Fruit fly (Drosophila melanogaster) whole organism, embryonic: ENCODE measurements around the gene rho-5.

Experiments
- Atf6 ChIP-seq: fragments of 200-800 bp; sonication (Bioruptor generic); IDR thresholded peaks from 2 replicates; pipeline ENCODE4 v1.3.6; 2022; ENCODE audit warnings: missing biosample characterization, missing genetic modification characterization
- Blimp-1 ChIP-seq: fragments of 200-800 bp; sonication (Bioruptor generic); optimal IDR thresholded peaks from 3 replicates; lab custom pipeline; 2018; ENCODE audit warnings: missing biosample characterization, missing genetic modification characterization, mild to moderate bottlenecking, moderate library complexity, missing genetic modification reagents
- Bteb2 ChIP-seq: fragments of 200-800 bp; sonication (Bioruptor generic); optimal IDR thresholded peaks from 2 replicates; lab custom pipeline; 2016; ENCODE audit warnings: missing biosample characterization, missing genetic modification characterization
- CG10366 ChIP-seq: fragments of 200-800 bp; sonication (Bioruptor generic); IDR thresholded peaks from 2 replicates; pipeline ENCODE4 v1.3.6; 2022; ENCODE audit warnings: missing biosample characterization, missing genetic modification characterization
- CG10462 ChIP-seq: fragments of 200-800 bp; sonication (Bioruptor generic); optimal IDR thresholded peaks from 2 replicates; lab custom pipeline; 2016; ENCODE audit warnings: missing biosample characterization, missing genetic modification characterization
- CG10543 ChIP-seq: fragments of 200-800 bp; sonication (Bioruptor generic); optimal IDR thresholded peaks from 3 replicates; lab custom pipeline; 2017; ENCODE audit warnings: missing biosample characterization, mild to moderate bottlenecking, missing genetic modification characterization, moderate library complexity
- CG11456 ChIP-seq: fragments of 200-800 bp; sonication (Bioruptor generic); IDR thresholded peaks from 3 replicates; pipeline ENCODE4 v1.3.6; 2022; ENCODE audit warnings: missing biosample characterization, missing genetic modification characterization
- CG14710 ChIP-seq: fragments of 200-800 bp; sonication (Bioruptor generic); optimal IDR thresholded peaks from 3 replicates; lab custom pipeline; 2019; ENCODE audit warnings: missing biosample characterization, mild to moderate bottlenecking, missing genetic modification characterization, moderate library complexity
- CG15479 ChIP-seq: fragments of 200-800 bp; sonication (Bioruptor generic); optimal IDR thresholded peaks from 3 replicates; lab custom pipeline; 2019; ENCODE audit warnings: missing biosample characterization, mild to moderate bottlenecking, missing genetic modification characterization, moderate library complexity
- CG16813 ChIP-seq: fragments of 200-800 bp; sonication (Bioruptor generic); IDR thresholded peaks from 3 replicates; pipeline ENCODE4 v1.3.6; 2022; ENCODE audit warnings: missing biosample characterization, missing genetic modification characterization; ENCODE audit not compliant: partially characterized antibody
- CG17186 ChIP-seq: fragments of 200-800 bp; sonication (Bioruptor generic); optimal IDR thresholded peaks from 3 replicates; lab custom pipeline; 2017; ENCODE audit warnings: missing biosample characterization, missing genetic modification reagents, missing genetic modification characterization
- CG17912 ChIP-seq: fragments of 200-800 bp; sonication (Bioruptor generic); optimal IDR thresholded peaks from 2 replicates; lab custom pipeline; 2018; ENCODE audit warnings: missing biosample characterization, mild to moderate bottlenecking, missing genetic modification characterization
- CG18476 ChIP-seq: fragments of 200-800 bp; sonication (Bioruptor generic); optimal IDR thresholded peaks from 2 replicates; lab custom pipeline; 2016; ENCODE audit warnings: missing biosample characterization, mild to moderate bottlenecking, missing genetic modification characterization
- CG33557 ChIP-seq: fragments of 200-800 bp; sonication (Bioruptor generic); optimal IDR thresholded peaks from 2 replicates; lab custom pipeline; 2019; ENCODE audit warnings: missing biosample characterization, mild to moderate bottlenecking, missing genetic modification characterization, moderate library complexity
- CG3847 ChIP-seq: fragments of 200-800 bp; sonication (Bioruptor generic); IDR thresholded peaks from 2 replicates; pipeline ENCODE4 v1.3.6; 2022; ENCODE audit warnings: missing biosample characterization, missing genetic modification characterization
- CG5245 ChIP-seq: fragments of 200-800 bp; sonication (Bioruptor generic); optimal IDR thresholded peaks from 3 replicates; lab custom pipeline; 2016; ENCODE audit warnings: missing biosample characterization, missing genetic modification characterization
- CG6175 ChIP-seq: fragments of 200-800 bp; sonication (Bioruptor generic); IDR thresholded peaks from 3 replicates; pipeline ENCODE4 v1.3.6; 2022; ENCODE audit warnings: missing biosample characterization, missing genetic modification characterization
- Chrac-16 ChIP-seq: fragments of 200-800 bp; sonication (Bioruptor generic); optimal IDR thresholded peaks from 3 replicates; lab custom pipeline; 2016; ENCODE audit warnings: missing biosample characterization, missing genetic modification characterization
- Deaf1 ChIP-seq: fragments of 200-800 bp; optimal IDR thresholded peaks from 3 replicates; lab custom pipeline; 2019; ENCODE audit warnings: missing biosample characterization, mild to moderate bottlenecking, missing genetic modification characterization, moderate library complexity
- Doc3 ChIP-seq: fragments of 200-800 bp; sonication (Bioruptor generic); IDR thresholded peaks from 3 replicates; pipeline ENCODE4 v1.3.6; 2022; ENCODE audit warnings: missing biosample characterization, missing genetic modification characterization; ENCODE audit not compliant: partially characterized antibody
- Gug ChIP-seq: fragments of 200-800 bp; sonication (Bioruptor generic); IDR thresholded peaks from 4 replicates; pipeline ENCODE4 v1.3.6; 2022; ENCODE audit warnings: missing biosample characterization, missing genetic modification characterization
- HLH4C ChIP-seq: fragments of 200-800 bp; sonication (Bioruptor generic); IDR thresholded peaks from 3 replicates; pipeline ENCODE4 v1.3.6; 2022; ENCODE audit warnings: missing biosample characterization, missing genetic modification characterization; ENCODE audit not compliant: partially characterized antibody
- Jarid2 ChIP-seq: fragments of 200-800 bp; sonication (Bioruptor generic); optimal IDR thresholded peaks from 3 replicates; lab custom pipeline; 2017; ENCODE audit warnings: mild to moderate bottlenecking, missing biosample characterization, missing genetic modification reagents, missing genetic modification characterization
- Nf-YA ChIP-seq: fragments of 200-800 bp; sonication (Bioruptor generic); IDR thresholded peaks from 2 replicates; pipeline ENCODE4 v1.3.6; 2022; ENCODE audit warnings: missing biosample characterization, missing genetic modification characterization
- Sox102F ChIP-seq: fragments of 200-800 bp; sonication (Bioruptor generic); optimal IDR thresholded peaks from 2 replicates; lab custom pipeline; 2018; ENCODE audit warnings: missing biosample characterization, mild to moderate bottlenecking, missing genetic modification characterization, moderate library complexity
- Spps ChIP-seq: fragments of 200-800 bp; sonication (Bioruptor generic); optimal IDR thresholded peaks from 2 replicates; lab custom pipeline; 2018; ENCODE audit warnings: missing biosample characterization, mild to moderate bottlenecking, missing genetic modification characterization
- Sry-β ChIP-seq: fragments of 200-800 bp; sonication (Bioruptor generic); optimal IDR thresholded peaks from 2 replicates; lab custom pipeline; 2018; ENCODE audit warnings: missing biosample characterization, mild to moderate bottlenecking, missing genetic modification characterization, moderate library complexity
- Tbp ChIP-seq: fragments of >200 bp; optimal IDR thresholded peaks from 2 replicates; lab custom pipeline; 2018; ENCODE audit warnings: missing biosample characterization, missing genetic modification characterization
- bab2 ChIP-seq: fragments of 200-800 bp; sonication (Bioruptor generic); optimal IDR thresholded peaks from 2 replicates; lab custom pipeline; 2016; ENCODE audit warnings: missing biosample characterization, missing genetic modification characterization
- croc ChIP-seq: fragments of 200-800 bp; sonication (Bioruptor generic); conservative IDR thresholded peaks from 3 replicates; pipeline ENCODE4 v1.3.6; 2022; ENCODE audit warnings: missing biosample characterization, missing genetic modification characterization
- esg ChIP-seq: fragments of 200-800 bp; sonication (Bioruptor generic); conservative IDR thresholded peaks from 2 replicates; pipeline ENCODE4 v1.3.6; 2022; ENCODE audit warnings: missing biosample characterization, missing genetic modification characterization
- ftz-f1 ChIP-seq: fragments of 200-800 bp; sonication (Bioruptor generic); optimal IDR thresholded peaks from 2 replicates; lab custom pipeline; 2016; ENCODE audit warnings: missing biosample characterization, missing genetic modification characterization
- gce ChIP-seq: fragments of 200-800 bp; sonication (Bioruptor generic); IDR thresholded peaks from 3 replicates; pipeline ENCODE4 v1.3.6; 2022; ENCODE audit warnings: missing biosample characterization, missing genetic modification characterization
- gem ChIP-seq: fragments of 200-800 bp; sonication (Bioruptor generic); optimal IDR thresholded peaks from 2 replicates; lab custom pipeline; 2019; ENCODE audit warnings: missing biosample characterization, mild to moderate bottlenecking, missing genetic modification characterization, moderate library complexity
- gt ChIP-seq: fragments of 200-800 bp; sonication (Bioruptor generic); IDR thresholded peaks from 2 replicates; pipeline ENCODE4 v1.3.6; 2022; ENCODE audit warnings: missing biosample characterization, missing genetic modification characterization
- jing ChIP-seq: fragments of 200-800 bp; sonication (Bioruptor generic); optimal IDR thresholded peaks from 2 replicates; lab custom pipeline; 2018; ENCODE audit warnings: missing biosample characterization, mild to moderate bottlenecking, missing genetic modification characterization
- kni ChIP-seq: fragments of 200-800 bp; sonication (Bioruptor generic); optimal IDR thresholded peaks from 3 replicates; lab custom pipeline; 2017; ENCODE audit warnings: mild to moderate bottlenecking, missing biosample characterization, missing genetic modification reagents, missing genetic modification characterization
- lbe ChIP-seq: fragments of 200-800 bp; sonication (Bioruptor generic); optimal IDR thresholded peaks from 2 replicates; lab custom pipeline; 2016; ENCODE audit warnings: missing biosample characterization, mild to moderate bottlenecking, missing genetic modification characterization
- nmo ChIP-seq: fragments of 200-800 bp; sonication (Bioruptor generic); optimal IDR thresholded peaks from 2 replicates; lab custom pipeline; 2018; ENCODE audit warnings: missing biosample characterization, mild to moderate bottlenecking, missing genetic modification characterization, moderate library complexity
- prd ChIP-seq, 3 experiments: fragments of >200 bp in 2 of 3; fragments of 200-800 bp in 1 of 3; sonication (Bioruptor generic) in 1 of 3; optimal IDR thresholded peaks in 2 of 3; IDR thresholded peaks in 1 of 3; 2 replicates in 2 of 3; 3 replicates in 1 of 3; pipeline versions ENCODE4 v1.3.6 to Lab custom; 2017 to 2022; ENCODE audit warnings: missing biosample characterization in 1 of 3, missing genetic modification characterization in 1 of 3
- ro ChIP-seq: fragments of 200-800 bp; sonication (Bioruptor generic); IDR thresholded peaks from 2 replicates; pipeline ENCODE4 v1.3.6; 2022; ENCODE audit warnings: missing biosample characterization, missing genetic modification characterization
- run ChIP-seq: fragments of 200-800 bp; sonication (Bioruptor generic); optimal IDR thresholded peaks from 3 replicates; lab custom pipeline; 2018; ENCODE audit warnings: missing biosample characterization, mild to moderate bottlenecking, missing genetic modification characterization
- sens-2 ChIP-seq: fragments of 200-800 bp; sonication (Bioruptor generic); IDR thresholded peaks from 2 replicates; pipeline ENCODE4 v1.3.6; 2022; ENCODE audit warnings: missing biosample characterization, missing genetic modification characterization
- sr ChIP-seq: fragments of 200-800 bp; sonication (Bioruptor generic); IDR thresholded peaks from 3 replicates; pipeline ENCODE4 v1.3.6; 2022; ENCODE audit warnings: missing biosample characterization, missing genetic modification characterization
- sug ChIP-seq: fragments of 200-800 bp; optimal IDR thresholded peaks from 2 replicates; lab custom pipeline; 2019; ENCODE audit warnings: missing biosample characterization, mild to moderate bottlenecking, missing genetic modification characterization, moderate library complexity
- tap ChIP-seq: fragments of 200-800 bp; optimal IDR thresholded peaks from 3 replicates; lab custom pipeline; 2019; ENCODE audit warnings: missing biosample characterization, mild to moderate bottlenecking, missing genetic modification characterization, moderate library complexity
- unpg ChIP-seq: fragments of 200-800 bp; sonication (Bioruptor generic); optimal IDR thresholded peaks from 3 replicates; lab custom pipeline; 2018; ENCODE audit warnings: missing biosample characterization, mild to moderate bottlenecking, missing genetic modification characterization, moderate library complexity
- vfl ChIP-seq: fragments of 200-800 bp; sonication (Bioruptor generic); optimal IDR thresholded peaks from 2 replicates; lab custom pipeline; 2016; ENCODE audit warnings: missing biosample characterization, missing genetic modification characterization
- wdn ChIP-seq: fragments of 200-800 bp; sonication (Bioruptor generic); IDR thresholded peaks from 2 replicates; pipeline ENCODE4 v1.3.6; 2022; ENCODE audit warnings: missing biosample characterization, missing genetic modification characterization

rho-5 gene

DNA sequence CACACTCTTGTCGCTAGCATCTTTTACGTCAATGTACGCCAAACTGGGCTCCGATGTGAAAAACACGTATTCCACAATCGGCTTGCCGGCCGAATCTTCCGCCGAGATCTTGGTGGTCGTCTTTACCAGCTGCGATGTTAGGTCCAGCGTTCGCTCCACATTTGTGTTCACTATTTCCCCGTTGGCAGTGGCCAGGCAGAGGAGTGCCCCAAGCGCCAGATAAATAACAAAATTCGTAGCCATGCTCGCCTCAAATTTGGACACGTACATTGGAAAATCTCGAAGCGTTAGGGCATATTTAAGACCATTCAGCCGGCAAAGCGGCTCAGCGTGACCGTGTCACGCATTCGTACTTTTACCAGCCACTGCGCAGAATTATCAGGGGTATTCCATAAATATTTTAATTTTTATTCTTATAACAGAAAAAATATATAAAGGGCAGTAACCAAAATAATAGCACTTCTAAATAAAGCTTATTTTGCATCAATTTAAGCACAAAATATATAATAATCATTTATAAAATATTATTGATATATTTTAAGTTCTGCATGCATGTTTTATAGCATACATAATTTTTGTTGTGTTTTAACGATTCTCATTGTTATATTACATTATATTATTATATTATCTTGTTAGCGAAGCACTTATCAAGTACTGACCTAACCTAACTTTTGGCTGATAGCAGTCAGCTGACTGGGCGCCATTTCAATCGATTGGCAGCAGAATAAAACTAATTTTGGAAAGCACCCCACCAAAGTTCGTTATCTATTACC is 1.9 kb upstream of the rho-5 start, which contains the start of the genes CG33303 and dpr19 (continued):
- TF ChIP-seq unpg (peak; percentile 86), Tbp (no peak), CG14710 (tag; lab: Kevin White, UChicago) (peak; percentile 90), CG33557 (peak; percentile 74), CG10462 (GFP tag; lab: Kevin White, UChicago) (peak; percentile 20), CG15479 (GFP tag; lab: Kevin White, UChicago) (no peak), kni (GFP tag; lab: Kevin White, UChicago) (no peak), Blimp-1 (GFP tag; lab: Kevin White, UChicago) (no peak), Atf6 (GFP tag; lab: Robert Waterston, UW) (peak; percentile 70), Doc3 (GFP tag; lab: Robert Waterston, UW) (no peak), wdn (GFP tag; lab: Robert Waterston, UW) (no peak), Gug (GFP tag; lab: Robert Waterston, UW) (no peak), CG5245 (no peak), CG10543 (no peak), Sox102F (GFP tag; lab: Kevin White, UChicago) (no peak), gt (no peak), gce (GFP tag; lab: Robert Waterston, UW) (peak; percentile 76), Jarid2 (GFP tag; lab: Kevin White, UChicago) (no peak), lbe (GFP tag; lab: Kevin White, UChicago) (peak; percentile 39), CG17912 (peak; percentile 29), sug (tag; lab: Kevin White, UChicago) (peak; percentile 79), Nf-YA (no peak), Bteb2 (GFP tag; lab: Kevin White, UChicago) (no peak), HLH4C (GFP tag; lab: Robert Waterston, UW) (no peak), sr (no peak), run (tag; lab: Kevin White, UChicago) (peak; percentile 72), CG10366 (GFP tag; lab: Robert Waterston, UW) (peak; percentile 34; the same call in 1 of the 2 replicates), vfl (no peak), bab2 (GFP tag; lab: Kevin White, UChicago) (no peak), ftz-f1 (no peak), CG3847 (GFP tag; lab: Robert Waterston, UW) (peak; percentile 41; the same call in 1 of the 2 replicates), CG11456 (GFP tag; lab: Robert Waterston, UW) (0 out of 3 replicates have a peak, but pooled peaks have one; percentile 13), prd (optimal IDR thresholded peaks at IDR 0.05; lab: Kevin White, UChicago) (no peak), prd (GFP tag; IDR thresholded peaks at IDR 0.05; lab: Robert Waterston, UW) (peak; percentile 27; the same call in 1 of the 3 replicates), CG18476 (GFP tag; lab: Kevin White, UChicago) (no peak), Spps (tag; lab: Kevin White, UChicago) (peak; percentile 67), nmo (GFP tag; lab: Kevin White, UChicago) (peak; percentile 88), Chrac-16 (GFP tag; lab: Kevin White, UChicago) (peak; percentile 38), sens-2 (no peak), esg (GFP tag; lab: Robert Waterston, UW) (peak; percentile 58), CG16813 (GFP tag; lab: Robert Waterston, UW) (no peak), ro (GFP tag; lab: Robert Waterston, UW) (no peak), Sry-β (no peak), tap (tag; lab: Kevin White, UChicago) (peak; percentile 76), CG6175 (GFP tag; lab: Robert Waterston, UW) (no peak), Deaf1 (no peak), gem (tag; lab: Kevin White, UChicago) (peak; percentile 92), CG17186 (GFP tag; lab: Kevin White, UChicago) (no peak), jing (GFP tag; lab: Kevin White, UChicago) (no peak), croc (GFP tag; lab: Robert Waterston, UW) (peak; percentile 41; the same call in 2 of the 3 replicates)
